Worm (Caenorhabditis elegans) whole organism, young adult: ENCODE data around the gene nspb-12.
A peak's percentile ranks its signal among the peaks of the same experiment; 100 is the strongest.

Source experiments
- B0035.1 ChIP-seq: sonication (generic microtip); optimal IDR thresholded peaks from 2 replicates; lab custom pipeline; 2016; ENCODE audit warnings: missing genetic modification characterization, mild to moderate bottlenecking, missing compliant biosample characterization, missing genotype, missing genetic modification reagents
- B0336.3 ChIP-seq: fragments of 200-800 bp; sonication (Bioruptor generic); IDR thresholded peaks from 2 replicates; pipeline ENCODE4 v1.3.6; 2022; ENCODE audit warnings: missing genetic modification characterization, missing compliant biosample characterization
- F10E7.11 ChIP-seq: sonication (generic microtip); optimal IDR thresholded peaks from 2 replicates; lab custom pipeline; 2017; ENCODE audit warnings: mild to moderate bottlenecking, missing genetic modification characterization, moderate library complexity, missing compliant biosample characterization
- F33H1.4 ChIP-seq: fragments of 200-800 bp; sonication (Bioruptor generic); IDR thresholded peaks from 2 replicates; pipeline ENCODE4 v1.3.6; 2022; ENCODE audit warnings: missing genetic modification reagents, missing genetic modification characterization, missing compliant biosample characterization
- F39B2.1 ChIP-seq: fragments of 200-800 bp; sonication (Bioruptor generic); IDR thresholded peaks from 2 replicates; pipeline ENCODE4 v1.3.6; 2022; ENCODE audit warnings: missing genetic modification reagents, missing genetic modification characterization, missing compliant biosample characterization
- K11D2.4 ChIP-seq: fragments of 200-800 bp; sonication (Bioruptor generic); IDR thresholded peaks from 2 replicates; pipeline ENCODE4 v1.3.6; 2022; ENCODE audit warnings: missing genetic modification reagents, missing genetic modification characterization, missing compliant biosample characterization
- Y53G8AR.9 ChIP-seq: fragments of 200-800 bp; sonication (Bioruptor generic); conservative IDR thresholded peaks from 2 replicates; pipeline ENCODE4 v1.3.6; 2022; ENCODE audit warnings: missing genetic modification reagents, missing genetic modification characterization, missing compliant biosample characterization
- Y56A3A.18 ChIP-seq: fragments of 200-800 bp; sonication (Bioruptor generic); IDR thresholded peaks from 2 replicates; pipeline ENCODE4 v1.3.6; 2022; ENCODE audit warnings: missing genetic modification reagents, missing genetic modification characterization, missing compliant biosample characterization
- Y79H2A.3 ChIP-seq: fragments of 200-800 bp; sonication (Bioruptor generic); conservative IDR thresholded peaks from 2 replicates; pipeline ENCODE4 v1.3.6; 2022; ENCODE audit warnings: missing genetic modification reagents, missing genetic modification characterization, missing compliant biosample characterization
- Y95B8A.8 ChIP-seq: fragments of 200-800 bp; sonication (Bioruptor generic); IDR thresholded peaks from 2 replicates; pipeline ENCODE4 v1.3.6; 2022; ENCODE audit warnings: missing genetic modification reagents, missing genetic modification characterization, missing compliant biosample characterization
- ZK185.1 ChIP-seq: sonication (generic microtip); optimal IDR thresholded peaks from 2 replicates; lab custom pipeline; 2016; ENCODE audit warnings: mild to moderate bottlenecking, missing genetic modification characterization, missing compliant biosample characterization; ENCODE audit not compliant: poor library complexity, severe bottlenecking
- ama-1 ChIP-seq, 3 experiments: fragments of 150-350 bp in 1 of 3; sonication (generic microtip) in 2 of 3; optimal IDR thresholded peaks; 2 replicates each; lab custom pipeline; 2014 to 2018; ENCODE audit warnings: missing biosample characterization in 2 of 3, missing genetic modification characterization in 2 of 3, missing genetic modification reagents in 2 of 3
- aptf-2 ChIP-seq: fragments of 200-800 bp; sonication (Bioruptor generic); conservative IDR thresholded peaks from 2 replicates; pipeline ENCODE4 v1.3.6; 2022; ENCODE audit warnings: missing genetic modification reagents, missing genetic modification characterization, missing compliant biosample characterization
- attf-5 ChIP-seq: fragments of 200-800 bp; sonication (Bioruptor generic); optimal IDR thresholded peaks from 2 replicates; lab custom pipeline; 2018; ENCODE audit warnings: mild to moderate bottlenecking, missing genetic modification characterization, missing compliant biosample characterization
- attf-6 ChIP-seq: fragments of 200-800 bp; sonication (Bioruptor generic); IDR thresholded peaks from 2 replicates; pipeline ENCODE4 v1.3.6; 2022; ENCODE audit warnings: missing genetic modification reagents, missing genetic modification characterization, missing compliant biosample characterization
- bed-1 ChIP-seq: fragments of 200-800 bp; sonication (Bioruptor generic); IDR thresholded peaks from 2 replicates; pipeline ENCODE4 v1.3.6; 2022; ENCODE audit warnings: missing genetic modification reagents, missing genetic modification characterization, missing compliant biosample characterization
- cebp-1 ChIP-seq, 2 experiments: fragments of 200-800 bp in 1 of 2; sonication (Bioruptor generic) in 1 of 2; sonication (generic microtip) in 1 of 2; IDR thresholded peaks in 1 of 2; optimal IDR thresholded peaks in 1 of 2; 2 replicates each; pipeline versions ENCODE4 v1.3.6 to Lab custom; 2017 to 2022; ENCODE audit warnings: missing compliant biosample characterization in 2 of 2, missing genetic modification characterization in 2 of 2, mild to moderate bottlenecking in 1 of 2, missing genetic modification reagents in 1 of 2, moderate library complexity in 1 of 2
- ceh-27 ChIP-seq: fragments of 200-800 bp; sonication (Bioruptor generic); optimal IDR thresholded peaks from 2 replicates; lab custom pipeline; 2018; ENCODE audit warnings: mild to moderate bottlenecking, missing genetic modification characterization, moderate library complexity, missing compliant biosample characterization
- efl-1 ChIP-seq: fragments of 150-350 bp; optimal IDR thresholded peaks from 2 replicates; lab custom pipeline; 2014; ENCODE audit warnings: missing biosample characterization, missing genetic modification reagents, missing genetic modification characterization
- ekl-4 ChIP-seq: fragments of 200-800 bp; sonication (Bioruptor generic); IDR thresholded peaks from 2 replicates; pipeline ENCODE4 v1.3.6; 2022; ENCODE audit warnings: missing genetic modification reagents, missing genetic modification characterization, missing compliant biosample characterization
- gei-17 ChIP-seq: fragments of 200-800 bp; sonication (Bioruptor generic); optimal IDR thresholded peaks from 2 replicates; lab custom pipeline; 2018; ENCODE audit warnings: mild to moderate bottlenecking, missing genetic modification characterization, missing compliant biosample characterization
- hmg-1.2 ChIP-seq: fragments of 200-800 bp; sonication (Bioruptor generic); IDR thresholded peaks from 2 replicates; pipeline ENCODE4 v1.3.6; 2022; ENCODE audit warnings: missing genetic modification reagents, missing genetic modification characterization, missing compliant biosample characterization
- let-526 ChIP-seq: fragments of 200-800 bp; sonication (Bioruptor generic); IDR thresholded peaks from 2 replicates; pipeline ENCODE4 v1.3.6; 2022; ENCODE audit warnings: missing genetic modification reagents, missing genetic modification characterization, missing compliant biosample characterization
- let-607 ChIP-seq, 2 experiments: fragments of 200-800 bp in 1 of 2; sonication (Bioruptor generic) in 1 of 2; sonication (generic microtip) in 1 of 2; optimal IDR thresholded peaks; 2 replicates each; lab custom pipeline; 2016 to 2018; ENCODE audit warnings: mild to moderate bottlenecking in 2 of 2, missing compliant biosample characterization in 2 of 2, missing genetic modification characterization in 2 of 2, moderate library complexity in 2 of 2, missing genotype in 1 of 2
- lin-26 ChIP-seq: fragments of 200-800 bp; sonication (Bioruptor generic); IDR thresholded peaks from 2 replicates; pipeline ENCODE4 v1.3.6; 2022; ENCODE audit warnings: missing genetic modification reagents, missing genetic modification characterization, missing compliant biosample characterization
- lin-40 ChIP-seq: sonication (generic microtip); optimal IDR thresholded peaks from 2 replicates; lab custom pipeline; 2016; ENCODE audit warnings: missing genetic modification characterization, mild to moderate bottlenecking, missing compliant biosample characterization, missing genotype, missing genetic modification reagents
- lir-1 ChIP-seq: fragments of 200-800 bp; sonication (Bioruptor generic); conservative IDR thresholded peaks from 2 replicates; pipeline ENCODE4 v1.3.6; 2022; ENCODE audit warnings: missing genetic modification reagents, missing genetic modification characterization, missing compliant biosample characterization
- madf-10 ChIP-seq: sonication (generic microtip); optimal IDR thresholded peaks from 2 replicates; lab custom pipeline; 2016; ENCODE audit warnings: mild to moderate bottlenecking, missing genetic modification characterization, missing compliant biosample characterization
- madf-3 ChIP-seq: fragments of 200-800 bp; sonication (Bioruptor generic); IDR thresholded peaks from 2 replicates; pipeline ENCODE4 v1.3.6; 2022; ENCODE audit warnings: missing genetic modification reagents, missing genetic modification characterization, missing compliant biosample characterization
- madf-6 ChIP-seq: fragments of 200-800 bp; sonication (Bioruptor generic); IDR thresholded peaks from 2 replicates; pipeline ENCODE4 v1.3.6; 2022; ENCODE audit warnings: missing genetic modification reagents, missing genetic modification characterization, missing compliant biosample characterization
- mel-28 ChIP-seq: sonication (generic microtip); optimal IDR thresholded peaks from 2 replicates; lab custom pipeline; 2016; ENCODE audit warnings: borderline replicate concordance, mild to moderate bottlenecking, missing genetic modification characterization, missing compliant biosample characterization
- nfya-2 ChIP-seq: fragments of 200-800 bp; sonication (Bioruptor generic); IDR thresholded peaks from 2 replicates; pipeline ENCODE4 v1.3.6; 2022; ENCODE audit warnings: missing genetic modification reagents, missing genetic modification characterization, missing compliant biosample characterization
- nfyb-1 ChIP-seq: fragments of 200-800 bp; sonication (Bioruptor generic); IDR thresholded peaks from 2 replicates; pipeline ENCODE4 v1.3.6; 2022; ENCODE audit warnings: missing genetic modification reagents, missing genetic modification characterization, missing compliant biosample characterization
- nhr-80 ChIP-seq: sonication (generic microtip); optimal IDR thresholded peaks from 2 replicates; lab custom pipeline; 2016; ENCODE audit warnings: missing genetic modification characterization, missing compliant biosample characterization
- nhr-90 ChIP-seq: sonication (generic microtip); optimal IDR thresholded peaks from 2 replicates; lab custom pipeline; 2016; ENCODE audit warnings: missing genotype, mild to moderate bottlenecking, missing genetic modification characterization, missing compliant biosample characterization
- pha-4 ChIP-seq: fragments of 150-350 bp; sonication (generic microtip); optimal IDR thresholded peaks from 2 replicates; lab custom pipeline; 2014; ENCODE audit warnings: missing biosample characterization, missing genetic modification reagents, missing genetic modification characterization
- repo-1 ChIP-seq: sonication (generic microtip); optimal IDR thresholded peaks from 2 replicates; lab custom pipeline; 2017; ENCODE audit warnings: mild to moderate bottlenecking, missing genetic modification characterization, missing compliant biosample characterization
- snpc-1.1 ChIP-seq: sonication (generic microtip); optimal IDR thresholded peaks from 2 replicates; lab custom pipeline; 2017; ENCODE audit warnings: missing genetic modification characterization, mild to moderate bottlenecking, missing compliant biosample characterization, antibody characterized with exemption, moderate library complexity, missing genotype, missing genetic modification reagents; ENCODE audit not compliant: insufficient read depth
- tbp1 ChIP-seq: fragments of 200-800 bp; sonication (Bioruptor generic); optimal IDR thresholded peaks from 2 replicates; lab custom pipeline; 2018; ENCODE audit warnings: mild to moderate bottlenecking, missing genetic modification characterization, missing compliant biosample characterization
- tlf-1 ChIP-seq: fragments of 200-800 bp; sonication (Bioruptor generic); optimal IDR thresholded peaks from 2 replicates; lab custom pipeline; 2018; ENCODE audit warnings: mild to moderate bottlenecking, missing genetic modification characterization, missing compliant biosample characterization
- unc-130 ChIP-seq: sonication (generic microtip); optimal IDR thresholded peaks from 2 replicates; lab custom pipeline; 2016; ENCODE audit warnings: missing genetic modification reagents, missing genetic modification characterization, missing compliant biosample characterization
- zim-3 ChIP-seq: sonication (generic microtip); optimal IDR thresholded peaks from 2 replicates; lab custom pipeline; 2017; ENCODE audit warnings: mild to moderate bottlenecking, missing genetic modification characterization, moderate library complexity, missing compliant biosample characterization
- ztf-6 ChIP-seq: fragments of 200-800 bp; sonication (Bioruptor generic); IDR thresholded peaks from 2 replicates; pipeline ENCODE4 v1.3.6; 2022; ENCODE audit warnings: missing genetic modification reagents, missing genetic modification characterization, missing compliant biosample characterization

The nspb-12 gene

DNA sequence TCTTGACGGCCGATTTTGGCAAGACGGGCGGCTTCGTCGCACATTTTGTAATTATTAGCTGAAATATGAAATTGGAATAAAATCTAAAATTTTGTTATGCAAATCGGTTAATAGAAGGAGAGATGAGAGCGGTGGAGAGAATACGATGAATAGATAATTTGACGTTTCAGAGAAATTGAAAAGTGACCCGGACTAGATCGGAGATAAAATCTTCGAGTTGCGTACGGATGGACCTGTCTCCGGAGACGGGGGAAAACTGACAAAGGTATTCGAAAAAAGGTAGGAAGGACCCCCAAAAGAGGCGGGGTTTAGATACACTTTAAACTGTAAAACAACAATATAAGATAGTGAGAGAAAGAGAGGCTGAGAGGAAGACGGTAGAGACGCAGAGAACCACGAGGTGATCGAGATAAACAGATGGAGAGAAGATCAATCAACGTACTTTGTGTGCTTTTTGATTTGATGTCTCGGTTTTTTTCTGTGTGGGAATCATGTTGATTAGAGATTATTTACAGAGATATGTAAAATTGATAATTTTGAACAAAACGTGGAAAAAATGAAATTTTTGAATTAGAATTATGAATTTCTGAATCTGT is 16.4 kb downstream of the nspb-12 start, which contains the start of gene F09F7.6 (continued):
- peak; percentile 30 for TF ChIP-seq tbp1 (GFP tag; lab: Kevin White, UChicago)
- peak in 1 of 2 experiments; percentile 21 for TF ChIP-seq let-607 (tag; optimal IDR thresholded peaks at IDR 0.05; lab: Kevin White, UChicago)
- TF ChIP-seq K11D2.4 (GFP tag; lab: Robert Waterston, UW): peak; percentile 46; the same call in 1 of the 2 replicates
- no peak for TF ChIP-seq nfya-2 (GFP tag; lab: Robert Waterston, UW)
- peak; percentile 57 for TF ChIP-seq lin-40 (tag; lab: Kevin White, UChicago)
- TF ChIP-seq nhr-80 (tag; lab: Kevin White, UChicago): peak; percentile 60
- TF ChIP-seq gei-17: no peak
- peak; percentile 61 for TF ChIP-seq ama-1 (optimal IDR thresholded peaks at IDR 0.05; lab: Kevin White, UChicago)
- no peak for TF ChIP-seq ama-1 (GFP tag; optimal IDR thresholded peaks at IDR 0.05; lab: Kevin White, UChicago)
- TF ChIP-seq madf-6 (GFP tag; lab: Robert Waterston, UW): no peak

DNA sequence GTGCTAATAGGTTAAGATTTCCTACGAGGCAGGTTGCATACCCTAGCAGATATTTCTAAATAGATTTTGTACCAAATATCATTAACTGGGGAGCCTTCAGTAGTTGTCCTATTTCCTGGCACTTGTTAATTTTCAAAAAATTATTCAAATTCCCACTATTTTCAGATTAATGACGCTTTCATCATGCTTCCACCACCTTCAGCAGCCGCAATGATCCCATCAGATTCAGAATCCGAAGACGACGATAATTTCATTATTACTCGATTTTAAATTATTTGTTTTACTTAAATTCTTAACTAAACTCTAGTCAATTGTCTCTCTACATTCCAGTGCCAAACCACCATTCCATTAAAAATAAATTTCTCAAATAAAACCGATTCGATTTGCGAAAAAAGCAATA is 17.7 kb downstream of the nspb-12 start:
- TF ChIP-seq aptf-2 (GFP tag; lab: Robert Waterston, UW) (0 out of 2 replicates have a peak, but pooled peaks have one; percentile 4), Y95B8A.8 (peak; percentile 78; the same call in 1 of the 2 replicates), nhr-80 (tag; lab: Kevin White, UChicago) (no peak), ceh-27 (GFP tag; lab: Kevin White, UChicago) (no peak), lin-26 (GFP tag; lab: Robert Waterston, UW) (0 out of 2 replicates have a peak, but pooled peaks have one; percentile 53), efl-1 (no peak), snpc-1.1 (tag; lab: Kevin White, UChicago) (no peak), nfyb-1 (GFP tag; lab: Robert Waterston, UW) (peak; percentile 44), madf-10 (tag; lab: Kevin White, UChicago) (peak; percentile 43), Y56A3A.18 (GFP tag; lab: Robert Waterston, UW) (0 out of 2 replicates have a peak, but pooled peaks have one; percentile 33), mel-28 (tag; lab: Kevin White, UChicago) (peak; percentile 47), F10E7.11 (no peak), attf-6 (GFP tag; lab: Robert Waterston, UW) (no peak), repo-1 (tag; lab: Kevin White, UChicago) (peak; percentile 39), Y79H2A.3 (GFP tag; lab: Robert Waterston, UW) (peak; percentile 42; the same call in 1 of the 2 replicates), madf-3 (GFP tag; lab: Robert Waterston, UW) (no peak), zim-3 (tag; lab: Kevin White, UChicago) (peak; percentile 5), B0336.3 (GFP tag; lab: Robert Waterston, UW) (peak; percentile 82), F39B2.1 (no peak), ama-1 (optimal IDR thresholded peaks at IDR 0.05; lab: Kevin White, UChicago) (peak; percentile 82), ama-1 (GFP tag; optimal IDR thresholded peaks at IDR 0.05; lab: Kevin White, UChicago) (no peak), attf-5 (GFP tag; lab: Kevin White, UChicago) (peak; percentile 8), lir-1 (GFP tag; lab: Robert Waterston, UW) (0 out of 2 replicates have a peak, but pooled peaks have one; percentile 28), B0035.1 (tag; lab: Kevin White, UChicago) (peak; percentile 9), hmg-1.2 (GFP tag; lab: Robert Waterston, UW) (no peak), lin-40 (tag; lab: Kevin White, UChicago) (peak; percentile 29), pha-4 (tag; lab: Kevin White, UChicago) (no peak), ztf-6 (GFP tag; lab: Robert Waterston, UW) (no peak), let-526 (GFP tag; lab: Robert Waterston, UW) (0 out of 2 replicates have a peak, but pooled peaks have one; percentile 56), unc-130 (no peak), F33H1.4 (GFP tag; lab: Robert Waterston, UW) (0 out of 2 replicates have a peak, but pooled peaks have one; percentile 4), nhr-90 (peak; percentile 48), Y53G8AR.9 (GFP tag; lab: Robert Waterston, UW) (peak; percentile 63; the same call in 1 of the 2 replicates), bed-1 (GFP tag; lab: Robert Waterston, UW) (no peak), tlf-1 (peak; percentile 64), ZK185.1 (tag; lab: Kevin White, UChicago) (peak; percentile 47), ekl-4 (GFP tag; lab: Robert Waterston, UW) (peak; percentile 54; the same call in 1 of the 2 replicates), cebp-1 (GFP tag; IDR thresholded peaks at IDR 0.05; lab: Robert Waterston, UW) (0 out of 2 replicates have a peak, but pooled peaks have one; percentile 34), cebp-1 (tag; optimal IDR thresholded peaks at IDR 0.05; lab: Kevin White, UChicago) (peak; percentile 72)
